ENCODE assay signal across 1 worm cellular context in genomic region chrII:7815406-7815805, ce11.
A peak's percentile ranks its signal among the peaks of the same experiment; 100 is the strongest.
TF ChIP-seq lines count a peak whose summit lies in the region.

No protein-coding gene starts in this region.

TF ChIP-seq in whole organism, L1 larva, 84 proteins besides CTCF, POLR2A, EP300 and RAD21 (continued from another document):
- TF ChIP-seq lin-14 (GFP tag; optimal IDR thresholded peaks at IDR 0.05; lab: Kevin White, UChicago) = peak; percentile 18
- peak; percentile 61 for TF ChIP-seq nhr-85 (tag; lab: Kevin White, UChicago)
- TF ChIP-seq efl-3 (GFP tag; optimal IDR thresholded peaks at IDR 0.05; lab: Kevin White, UChicago) = no peak
- TF ChIP-seq efl-1 (optimal IDR thresholded peaks at IDR 0.05; lab: Kevin White, UChicago) = no peak
- no peak for TF ChIP-seq efl-1 (GFP tag; optimal IDR thresholded peaks at IDR 0.05 in 1 of 2; lab: Kevin White, UChicago)
- no peak for TF ChIP-seq isw-1 (GFP tag; IDR thresholded peaks at IDR 0.05; lab: Robert Waterston, UW)
- TF ChIP-seq F16B12.6 (tag; optimal IDR thresholded peaks at IDR 0.05; lab: Kevin White, UChicago) = no peak
- no peak for TF ChIP-seq ets-5 (GFP tag; IDR thresholded peaks at IDR 0.05; lab: Robert Waterston, UW)
- TF ChIP-seq zip-4 (GFP tag; optimal IDR thresholded peaks at IDR 0.05; lab: Kevin White, UChicago) = no peak
- no peak for TF ChIP-seq ztf-4 (tag; optimal IDR thresholded peaks at IDR 0.05; lab: Kevin White, UChicago)
- peak; percentile 54 for TF ChIP-seq vab-15 (tag; optimal IDR thresholded peaks at IDR 0.05; lab: Kevin White, UChicago)
- peak in 1 of 2 experiments; percentile 85 for TF ChIP-seq ztf-11 (tag; optimal IDR thresholded peaks at IDR 0.05; lab: Kevin White, UChicago)
- TF ChIP-seq pag-3 (tag; optimal IDR thresholded peaks at IDR 0.05; lab: Kevin White, UChicago; ENCODE audit: borderline replicate concordance, insufficient read depth) = no peak
- peak; percentile 9 for TF ChIP-seq mep-1 (tag; optimal IDR thresholded peaks at IDR 0.05; lab: Kevin White, UChicago)
- no peak for TF ChIP-seq fkh-10 (GFP tag; optimal IDR thresholded peaks at IDR 0.05; lab: Kevin White, UChicago)
- no peak for TF ChIP-seq sup-37 (GFP tag; optimal IDR thresholded peaks at IDR 0.05; lab: Kevin White, UChicago)
- TF ChIP-seq irx-1 (tag; optimal IDR thresholded peaks at IDR 0.05; lab: Kevin White, UChicago) = no peak
- no peak for TF ChIP-seq xbp-1 (tag; optimal IDR thresholded peaks at IDR 0.05; lab: Kevin White, UChicago)
- TF ChIP-seq ceh-88 (GFP tag; IDR thresholded peaks at IDR 0.05; lab: Robert Waterston, UW) = no peak
- peak; percentile 79 for TF ChIP-seq tbx-2 (tag; optimal IDR thresholded peaks at IDR 0.05; lab: Kevin White, UChicago)
- no peak for TF ChIP-seq hlh-17 (GFP tag; optimal IDR thresholded peaks at IDR 0.05; lab: Kevin White, UChicago; ENCODE audit: borderline replicate concordance)
